Worm (Caenorhabditis elegans) whole organism, L2 larva: ENCODE data around the gene zmp-4.

Source experiments
- C34F6.9 ChIP-seq: fragments of 150-350 bp; optimal IDR thresholded peaks from 2 replicates; lab custom pipeline; 2014; ENCODE audit warnings: missing biosample characterization, missing genetic modification characterization
- R02D3.7 ChIP-seq: fragments of 150-350 bp; optimal IDR thresholded peaks from 2 replicates; lab custom pipeline; 2014; ENCODE audit warnings: missing biosample characterization, missing genetic modification characterization
- ZK546.5 ChIP-seq: sonication (generic microtip); optimal IDR thresholded peaks from 2 replicates; lab custom pipeline; 2017; ENCODE audit warnings: missing biosample characterization, missing genetic modification characterization
- aly-2 ChIP-seq: fragments of 150-350 bp; optimal IDR thresholded peaks from 2 replicates; lab custom pipeline; 2014; ENCODE audit warnings: missing biosample characterization, missing genetic modification characterization
- blmp-1 ChIP-seq: sonication (generic microtip); optimal IDR thresholded peaks from 2 replicates; lab custom pipeline; 2017; ENCODE audit warnings: missing genetic modification characterization, mild to moderate bottlenecking, missing compliant biosample characterization, antibody characterized with exemption, moderate library complexity; ENCODE audit not compliant: insufficient read depth
- ceh-16 ChIP-seq: fragments of 150-350 bp; optimal IDR thresholded peaks from 2 replicates; lab custom pipeline; 2014; ENCODE audit warnings: missing biosample characterization, missing genetic modification characterization
- ceh-82 ChIP-seq: fragments of 150-350 bp; optimal IDR thresholded peaks from 2 replicates; lab custom pipeline; 2014; ENCODE audit warnings: missing biosample characterization, missing genetic modification characterization
- dmd-4 ChIP-seq: sonication (generic microtip); optimal IDR thresholded peaks from 2 replicates; lab custom pipeline; 2017; ENCODE audit warnings: missing biosample characterization, missing genetic modification characterization
- elt-1 ChIP-seq: fragments of 150-350 bp; optimal IDR thresholded peaks from 2 replicates; lab custom pipeline; 2014; ENCODE audit warnings: missing biosample characterization, missing genetic modification characterization
- elt-3 ChIP-seq: sonication (generic microtip); optimal IDR thresholded peaks from 2 replicates; lab custom pipeline; 2017; ENCODE audit warnings: missing biosample characterization, missing genetic modification characterization
- fos-1 ChIP-seq: fragments of 150-350 bp; optimal IDR thresholded peaks from 2 replicates; lab custom pipeline; 2014; ENCODE audit warnings: missing biosample characterization, missing genetic modification characterization
- lin-11 ChIP-seq: fragments of 150-350 bp; sonication (generic microtip); optimal IDR thresholded peaks from 2 replicates; lab custom pipeline; 2014; ENCODE audit warnings: missing biosample characterization, missing genetic modification characterization, inconsistent platforms, mixed read lengths
- lin-39 ChIP-seq: fragments of 150-350 bp; optimal IDR thresholded peaks from 2 replicates; lab custom pipeline; 2014; ENCODE audit warnings: missing biosample characterization, missing genetic modification reagents, missing genetic modification characterization
- lsy-2 ChIP-seq, 2 experiments: fragments of 150-350 bp in 1 of 2; sonication (generic microtip) in 1 of 2; optimal IDR thresholded peaks; 2 replicates each; lab custom pipeline; 2014 to 2017; ENCODE audit warnings: missing biosample characterization in 2 of 2, missing genetic modification characterization in 2 of 2
- mab-5 ChIP-seq: fragments of 150-350 bp; optimal IDR thresholded peaks from 2 replicates; lab custom pipeline; 2014; ENCODE audit warnings: missing biosample characterization, missing genetic modification characterization
- mbf-1 ChIP-seq: sonication (generic microtip); optimal IDR thresholded peaks from 2 replicates; lab custom pipeline; 2017; ENCODE audit warnings: missing biosample characterization, missing genetic modification characterization
- nhr-11 ChIP-seq: fragments of 150-350 bp; optimal IDR thresholded peaks from 2 replicates; lab custom pipeline; 2014; ENCODE audit warnings: missing biosample characterization, missing genetic modification characterization
- nhr-12 ChIP-seq: fragments of 150-350 bp; optimal IDR thresholded peaks from 2 replicates; lab custom pipeline; 2014; ENCODE audit warnings: missing biosample characterization, missing genetic modification characterization
- nhr-21 ChIP-seq: fragments of 150-350 bp; optimal IDR thresholded peaks from 2 replicates; lab custom pipeline; 2014; ENCODE audit warnings: missing biosample characterization, missing genetic modification characterization
- nhr-237 ChIP-seq: fragments of 150-350 bp; optimal IDR thresholded peaks from 2 replicates; lab custom pipeline; 2014; ENCODE audit warnings: missing biosample characterization, missing genetic modification characterization
- nhr-25 ChIP-seq: fragments of 150-350 bp; sonication (generic microtip); optimal IDR thresholded peaks from 3 replicates; lab custom pipeline; 2014; ENCODE audit warnings: missing biosample characterization, missing genetic modification characterization
- sem-4 ChIP-seq: fragments of 150-350 bp; optimal IDR thresholded peaks from 2 replicates; lab custom pipeline; 2014; ENCODE audit warnings: missing biosample characterization, missing genetic modification reagents, missing genetic modification characterization
- skn-1 ChIP-seq: sonication (generic microtip); optimal IDR thresholded peaks from 2 replicates; lab custom pipeline; 2017; ENCODE audit warnings: missing biosample characterization, missing genetic modification characterization
- sma-3 ChIP-seq: sonication (generic microtip); optimal IDR thresholded peaks from 2 replicates; lab custom pipeline; 2016; ENCODE audit warnings: missing genetic modification reagents, missing genetic modification characterization, missing compliant biosample characterization
- sma-9 ChIP-seq, 2 experiments: fragments of 150-350 bp in 1 of 2; sonication (generic microtip) in 1 of 2; optimal IDR thresholded peaks; 2 replicates each; lab custom pipeline; 2014 to 2016; ENCODE audit warnings: missing genetic modification characterization in 2 of 2, mild to moderate bottlenecking in 1 of 2, missing biosample characterization in 1 of 2, missing compliant biosample characterization in 1 of 2, missing genetic modification reagents in 1 of 2, moderate library complexity in 1 of 2
- snpc-4 ChIP-seq: fragments of 150-350 bp; optimal IDR thresholded peaks from 2 replicates; lab custom pipeline; 2014; ENCODE audit warnings: missing biosample characterization, missing genetic modification characterization
- unc-39 ChIP-seq: fragments of 150-350 bp; optimal IDR thresholded peaks from 2 replicates; lab custom pipeline; 2014; ENCODE audit warnings: missing biosample characterization, missing genetic modification characterization
- unc-55 ChIP-seq: fragments of 150-350 bp; sonication (generic microtip); optimal IDR thresholded peaks from 3 replicates; lab custom pipeline; 2014; ENCODE audit warnings: missing biosample characterization, missing genetic modification reagents, missing genetic modification characterization
- unc-62 ChIP-seq: fragments of 150-350 bp; optimal IDR thresholded peaks from 2 replicates; lab custom pipeline; 2014; ENCODE audit warnings: missing biosample characterization, missing genetic modification reagents, missing genetic modification characterization
- zag-1 ChIP-seq: fragments of 150-350 bp; optimal IDR thresholded peaks from 2 replicates; lab custom pipeline; 2014; ENCODE audit warnings: missing biosample characterization, missing genetic modification characterization
- ztf-1 ChIP-seq: fragments of 200-800 bp; sonication (Bioruptor generic); conservative IDR thresholded peaks from 2 replicates; pipeline ENCODE4 v1.3.6; 2022; ENCODE audit warnings: missing genetic modification characterization, missing compliant biosample characterization
- ztf-11 ChIP-seq: sonication (generic microtip); optimal IDR thresholded peaks from 2 replicates; lab custom pipeline; 2017; ENCODE audit warnings: missing biosample characterization, missing genetic modification characterization
- ztf-4 ChIP-seq: fragments of 150-350 bp; optimal IDR thresholded peaks from 2 replicates; lab custom pipeline; 2014; ENCODE audit warnings: missing biosample characterization, missing genetic modification characterization

The zmp-4 gene

ce11 chrV:14921509-14921908 lies at the start of gene zmp-4:
TSS of gene zmp-4 (minus strand) at chrV:14921609.
- TF ChIP-seq snpc-4 (tag; lab: Kevin White, UChicago) (no peak), unc-55 (GFP tag; lab: Kevin White, UChicago) (no peak), skn-1 (tag; lab: Kevin White, UChicago) (no peak), blmp-1 (no peak), sem-4 (no peak), nhr-237 (tag; lab: Kevin White, UChicago) (no peak), nhr-21 (tag; lab: Kevin White, UChicago) (no peak)

- no peak for TF ChIP-seq mbf-1 (tag; lab: Kevin White, UChicago)
Observed at ce11 chrV:14971136-14971535, 49.7 kb upstream of the zmp-4 start, which contains the start of gene nlp-59. TSS of gene nlp-59 (plus strand) at chrV:14971436.

ce11 chrV:14955676-14956075 lies 34.3 kb upstream of the zmp-4 start, which contains the start of gene F02D8.9:
TSS of gene F02D8.9 (minus strand) at chrV:14955776.
- no peak for TF ChIP-seq sma-3 (GFP tag; lab: Kevin White, UChicago)
- no peak for TF ChIP-seq ztf-4 (tag; lab: Kevin White, UChicago)
- TF ChIP-seq lin-11 (tag; lab: Kevin White, UChicago) = no peak
- TF ChIP-seq dmd-4 (tag; lab: Kevin White, UChicago) = no peak
- TF ChIP-seq nhr-25 = no peak
- no peak for TF ChIP-seq lin-39 (tag; lab: Kevin White, UChicago)
- TF ChIP-seq mbf-1 (tag; lab: Kevin White, UChicago) = no peak
- no peak for TF ChIP-seq ceh-82 (tag; lab: Kevin White, UChicago)
- no peak for TF ChIP-seq mab-5 (tag; lab: Kevin White, UChicago)
- TF ChIP-seq ZK546.5 (tag; lab: Kevin White, UChicago) = no peak
- no peak for TF ChIP-seq lsy-2 (tag; optimal IDR thresholded peaks at IDR 0.05; lab: Kevin White, UChicago)
- no peak for TF ChIP-seq nhr-21 (tag; lab: Kevin White, UChicago)
- TF ChIP-seq elt-1 (tag; lab: Kevin White, UChicago) = no peak
- no peak for TF ChIP-seq nhr-11 (tag; lab: Kevin White, UChicago)
- TF ChIP-seq unc-62 (GFP tag; lab: Kevin White, UChicago) = no peak
- no peak for TF ChIP-seq C34F6.9 (tag; lab: Kevin White, UChicago)
- TF ChIP-seq ceh-16 (tag; lab: Kevin White, UChicago) = no peak
- TF ChIP-seq R02D3.7 = no peak
- TF ChIP-seq blmp-1 = no peak
- no peak for TF ChIP-seq aly-2

- TF ChIP-seq ztf-11 (tag; lab: Kevin White, UChicago) = no peak
- no peak for TF ChIP-seq nhr-12 (tag; lab: Kevin White, UChicago)
- TF ChIP-seq mbf-1 (tag; lab: Kevin White, UChicago) = no peak
- no peak for TF ChIP-seq sma-3 (GFP tag; lab: Kevin White, UChicago)
- no peak for TF ChIP-seq elt-3 (tag; lab: Kevin White, UChicago)
- no peak for TF ChIP-seq ztf-1 (GFP tag; lab: Robert Waterston, UW)
- TF ChIP-seq elt-1 (tag; lab: Kevin White, UChicago) = no peak
- TF ChIP-seq lin-11 (tag; lab: Kevin White, UChicago) = no peak
- TF ChIP-seq, all 48 proteins: peak for 0
Observed at ce11 chrV:14954633-14955032, 33.2 kb upstream of the zmp-4 start, which contains the start of gene C30G7.5. TSS of gene C30G7.5 (minus strand) at chrV:14954733.

ce11 chrV:14949477-14949876 lies 28.1 kb upstream of the zmp-4 start, which contains the start of gene hil-1:
TSS of gene hil-1 (plus strand) at chrV:14949777.
- TF ChIP-seq zag-1 (no peak), ceh-82 (tag; lab: Kevin White, UChicago) (no peak), ztf-1 (GFP tag; lab: Robert Waterston, UW) (no peak), nhr-21 (tag; lab: Kevin White, UChicago) (no peak), fos-1 (tag; lab: Kevin White, UChicago) (no peak), nhr-237 (tag; lab: Kevin White, UChicago) (no peak), R02D3.7 (no peak), sma-9 (GFP tag; optimal IDR thresholded peaks at IDR 0.05; lab: Kevin White, UChicago) (no peak), sma-9 (tag; optimal IDR thresholded peaks at IDR 0.05; lab: Kevin White, UChicago) (no peak), unc-39 (no peak), C34F6.9 (tag; lab: Kevin White, UChicago) (no peak)
